Fruit fly (Drosophila melanogaster): Measurements from ENCODE around the gene Rhau.

Rhau gene

dm6 chr2L:20799991-20800897, 42.5 kb upstream of the Rhau start (continued):
- peak; percentile 68 for TF ChIP-seq CG33213 (GFP tag; optimal IDR thresholded peaks at IDR 0.05)
- no peak for TF ChIP-seq Sry-β (GFP tag; optimal IDR thresholded peaks at IDR 0.05)
- TF ChIP-seq Hr51 (GFP tag; optimal IDR thresholded peaks at IDR 0.05) = peak; percentile 62 to 75
- TF ChIP-seq CG6854 (GFP tag; optimal IDR thresholded peaks at IDR 0.05) = peak; percentile 73
- peak; percentile 34 for TF ChIP-seq Nf-YB (GFP tag; optimal IDR thresholded peaks at IDR 0.05)
- 0 out of 2 replicates have a peak, but pooled peaks have one; percentile 18 for TF ChIP-seq peb (GFP tag; IDR thresholded peaks at IDR 0.05)
- TF ChIP-seq CG7271 (tag; optimal IDR thresholded peaks at IDR 0.05) = no peak
- peak; percentile 64; the same call in 2 of the 3 replicates for TF ChIP-seq CG2889 (GFP tag; IDR thresholded peaks at IDR 0.05)
- TF ChIP-seq crol (GFP tag; IDR thresholded peaks at IDR 0.05) = peak; percentile 84
- peak; percentile 63 for TF ChIP-seq CG4854 (GFP tag; optimal IDR thresholded peaks at IDR 0.05)
- no peak for TF ChIP-seq CG31388 (GFP tag; optimal IDR thresholded peaks at IDR 0.05)
- TF ChIP-seq CG34422 (GFP tag; IDR thresholded peaks at IDR 0.05) = peak; percentile 63; the same call in 2 of the 3 replicates
- no peak for TF ChIP-seq ato (GFP tag; IDR thresholded peaks at IDR 0.05; ENCODE audit: partially characterized antibody)
- TF ChIP-seq Camta (GFP tag; optimal IDR thresholded peaks at IDR 0.05) = peak; percentile 62
- TF ChIP-seq sens (GFP tag) = peak; percentile 93
- TF ChIP-seq crc (GFP tag; optimal IDR thresholded peaks at IDR 0.05) = peak; percentile 72
- TF ChIP-seq run (tag; optimal IDR thresholded peaks at IDR 0.05) = no peak
- peak; percentile 84 for TF ChIP-seq zfh2 (GFP tag; optimal IDR thresholded peaks at IDR 0.05)
- peak; percentile 60; the same call in 1 of the 2 replicates for TF ChIP-seq MBD-R2 (GFP tag; IDR thresholded peaks at IDR 0.05)
- peak; percentile 83 for TF ChIP-seq CG8765 (GFP tag; IDR thresholded peaks at IDR 0.05)
- peak; percentile 71 for TF ChIP-seq en (GFP tag; optimal IDR thresholded peaks at IDR 0.05)
- TF ChIP-seq Fer3 (tag; optimal IDR thresholded peaks at IDR 0.05) = peak; percentile 82
- peak; percentile 61 for TF ChIP-seq pum (GFP tag; optimal IDR thresholded peaks at IDR 0.05)
- peak; percentile 61 for TF ChIP-seq klu (GFP tag; IDR thresholded peaks at IDR 0.05)
- no peak for TF ChIP-seq Sin3A (optimal IDR thresholded peaks at IDR 0.05)
- peak; percentile 42 for TF ChIP-seq ftz-f1 (GFP tag; optimal IDR thresholded peaks at IDR 0.05)
- no peak for TF ChIP-seq bigmax (GFP tag; optimal IDR thresholded peaks at IDR 0.05)
- TF ChIP-seq CG2129 (GFP tag; IDR thresholded peaks at IDR 0.05; ENCODE audit: partially characterized antibody) = no peak
- TF ChIP-seq gt (GFP tag; IDR thresholded peaks at IDR 0.05) = no peak
- TF ChIP-seq CG1024 (GFP tag; IDR thresholded peaks at IDR 0.05) = no peak
- peak; percentile 48; the same call in 1 of the 2 replicates for TF ChIP-seq CG6272 (GFP tag; IDR thresholded peaks at IDR 0.05)
- peak; percentile 58 for TF ChIP-seq CG5245 (GFP tag; optimal IDR thresholded peaks at IDR 0.05)
- peak; percentile 73 for TF ChIP-seq sisA (GFP tag; IDR thresholded peaks at IDR 0.05)
- peak; percentile 23; the same call in 1 of the 2 replicates for TF ChIP-seq tna (GFP tag; IDR thresholded peaks at IDR 0.05; ENCODE audit: partially characterized antibody)
- TF ChIP-seq knrl (GFP tag; IDR thresholded peaks at IDR 0.05; ENCODE audit: partially characterized antibody) = no peak
- peak; percentile 78 for TF ChIP-seq CG11456 (GFP tag; IDR thresholded peaks at IDR 0.05)
- TF ChIP-seq eve (GFP tag; optimal IDR thresholded peaks at IDR 0.05) = peak in 1 of 2 experiments; percentile 8
- TF ChIP-seq CG6813 (GFP tag; optimal IDR thresholded peaks at IDR 0.05) = peak; percentile 73
- TF ChIP-seq kni (GFP tag; optimal IDR thresholded peaks at IDR 0.05) = peak; percentile 91
- TF ChIP-seq fd96Cb (tag; optimal IDR thresholded peaks at IDR 0.05) = peak; percentile 25
- no peak for TF ChIP-seq Spps (tag; optimal IDR thresholded peaks at IDR 0.05)
- peak; percentile 69 for TF ChIP-seq CG1792 (GFP tag; optimal IDR thresholded peaks at IDR 0.05)
- peak; percentile 78 for TF ChIP-seq CG8924 (tag; optimal IDR thresholded peaks at IDR 0.05)
- peak; percentile 40 for TF ChIP-seq CG12236 (GFP tag; optimal IDR thresholded peaks at IDR 0.05)
- peak; percentile 93 for TF ChIP-seq Hand (GFP tag; optimal IDR thresholded peaks at IDR 0.05)
- peak; percentile 63 for TF ChIP-seq CG34376 (GFP tag; optimal IDR thresholded peaks at IDR 0.05)
- peak; percentile 35 for TF ChIP-seq CG18764 (GFP tag; optimal IDR thresholded peaks at IDR 0.05)
- peak; percentile 64 for TF ChIP-seq Oli (tag; optimal IDR thresholded peaks at IDR 0.05)
- no peak for TF ChIP-seq Hr39 (optimal IDR thresholded peaks at IDR 0.05)

Data from whole organism, embryonic.